Worm (Caenorhabditis elegans) whole organism, L1 larva: ENCODE data around the gene dnj-17.

Experiments
- C16A3.4 ChIP-seq: fragments of 150-350 bp; optimal IDR thresholded peaks from 2 replicates; lab custom pipeline; 2014; ENCODE audit warnings: missing biosample characterization, missing genetic modification characterization
- F16B12.6 ChIP-seq: fragments of 150-350 bp; optimal IDR thresholded peaks from 2 replicates; lab custom pipeline; 2014; ENCODE audit warnings: missing biosample characterization, missing genetic modification characterization
- aly-2 ChIP-seq: fragments of 150-350 bp; optimal IDR thresholded peaks from 2 replicates; lab custom pipeline; 2014; ENCODE audit warnings: missing biosample characterization, missing genetic modification characterization
- ceh-8 ChIP-seq: fragments of 200-800 bp; sonication (Bioruptor generic); optimal IDR thresholded peaks from 2 replicates; lab custom pipeline; 2018; ENCODE audit warnings: mild to moderate bottlenecking, missing genetic modification characterization, moderate library complexity, missing compliant biosample characterization
- ceh-88 ChIP-seq: fragments of 200-800 bp; sonication (Bioruptor generic); IDR thresholded peaks from 2 replicates; pipeline ENCODE4 v1.3.6; 2022; ENCODE audit warnings: missing genetic modification characterization, missing compliant biosample characterization
- dpl-1 ChIP-seq, 3 experiments: fragments of 150-350 bp in 2 of 3; sonication (generic microtip) in 1 of 3; optimal IDR thresholded peaks; 2 replicates each; lab custom pipeline; 2014 to 2017; ENCODE audit warnings: missing biosample characterization in 3 of 3, missing genetic modification characterization in 3 of 3, missing genetic modification reagents in 3 of 3
- dsc-1 ChIP-seq: sonication (generic microtip); optimal IDR thresholded peaks from 2 replicates; lab custom pipeline; 2016; ENCODE audit warnings: mild to moderate bottlenecking, missing genetic modification characterization, missing compliant biosample characterization
- efl-3 ChIP-seq: fragments of 200-800 bp; sonication (Bioruptor generic); optimal IDR thresholded peaks from 2 replicates; lab custom pipeline; 2018; ENCODE audit warnings: mild to moderate bottlenecking, missing genetic modification characterization, missing compliant biosample characterization
- egl-27 ChIP-seq, 2 experiments: fragments of 150-350 bp in 1 of 2; sonication (generic microtip); optimal IDR thresholded peaks; 3 replicates each; lab custom pipeline; 2017 to 2018; ENCODE audit warnings: missing biosample characterization in 2 of 2, missing genetic modification characterization in 2 of 2, missing genetic modification reagents in 2 of 2
- elt-2 ChIP-seq: sonication (generic microtip); optimal IDR thresholded peaks from 2 replicates; lab custom pipeline; 2016; ENCODE audit warnings: missing genetic modification characterization, mild to moderate bottlenecking, inconsistent platforms, missing compliant biosample characterization, missing genetic modification reagents
- fkh-10 ChIP-seq: sonication (generic microtip); optimal IDR thresholded peaks from 2 replicates; lab custom pipeline; 2017; ENCODE audit warnings: missing biosample characterization, missing genetic modification reagents, missing genetic modification characterization
- fkh-4 ChIP-seq: sonication (generic microtip); optimal IDR thresholded peaks from 2 replicates; lab custom pipeline; 2016; ENCODE audit warnings: missing compliant biosample characterization, missing genetic modification characterization, borderline replicate concordance
- hpl-2 ChIP-seq: fragments of 150-350 bp; optimal IDR thresholded peaks from 2 replicates; lab custom pipeline; 2014; ENCODE audit warnings: missing biosample characterization, missing genetic modification reagents, missing genetic modification characterization
- lin-15B ChIP-seq: fragments of 150-350 bp; sonication (generic microtip); optimal IDR thresholded peaks from 3 replicates; lab custom pipeline; 2014; ENCODE audit warnings: missing biosample characterization, missing genetic modification characterization
- lin-39 ChIP-seq: fragments of 150-350 bp; optimal IDR thresholded peaks from 2 replicates; lab custom pipeline; 2014; ENCODE audit warnings: missing biosample characterization, missing genetic modification reagents, missing genetic modification characterization
- lir-3 ChIP-seq: sonication (generic microtip); optimal IDR thresholded peaks from 2 replicates; lab custom pipeline; 2016; ENCODE audit warnings: mild to moderate bottlenecking, missing genetic modification characterization, moderate library complexity, missing compliant biosample characterization; ENCODE audit not compliant: poor library complexity
- mab-9 ChIP-seq: fragments of 200-800 bp; sonication (Bioruptor generic); IDR thresholded peaks from 2 replicates; pipeline ENCODE4 v1.3.6; 2022; ENCODE audit warnings: missing genetic modification reagents, missing genetic modification characterization, missing compliant biosample characterization
- mdl-1 ChIP-seq, 2 experiments: fragments of 150-350 bp; optimal IDR thresholded peaks; 2 replicates each; lab custom pipeline; 2014 to 2017; ENCODE audit warnings: missing biosample characterization in 2 of 2, missing genetic modification characterization in 2 of 2, inconsistent platforms in 1 of 2
- mef-2 ChIP-seq: fragments of 150-350 bp; optimal IDR thresholded peaks from 2 replicates; lab custom pipeline; 2014; ENCODE audit warnings: missing biosample characterization, missing genetic modification characterization
- nhr-11 ChIP-seq: fragments of 150-350 bp; optimal IDR thresholded peaks from 2 replicates; lab custom pipeline; 2014; ENCODE audit warnings: missing biosample characterization, missing genetic modification characterization
- nhr-12 ChIP-seq: sonication (generic microtip); optimal IDR thresholded peaks from 2 replicates; lab custom pipeline; 2017; ENCODE audit warnings: missing biosample characterization, missing genetic modification characterization
- nhr-28 ChIP-seq: fragments of 150-350 bp; optimal IDR thresholded peaks from 2 replicates; lab custom pipeline; 2014; ENCODE audit warnings: missing biosample characterization, missing genetic modification characterization
- nhr-85 ChIP-seq: sonication (generic microtip); peaks from one replicate; lab custom pipeline; 2016; ENCODE audit warnings: missing genetic modification characterization, inconsistent platforms, missing compliant biosample characterization
- nhr-90 ChIP-seq: sonication (generic microtip); optimal IDR thresholded peaks from 2 replicates; lab custom pipeline; 2016; ENCODE audit warnings: mild to moderate bottlenecking, missing genetic modification characterization, missing compliant biosample characterization; ENCODE audit not compliant: poor library complexity
- pqm-1 ChIP-seq: sonication (generic microtip); optimal IDR thresholded peaks from 3 replicates; lab custom pipeline; 2017; ENCODE audit warnings: missing biosample characterization, missing genetic modification characterization
- snpc-4 ChIP-seq: fragments of 150-350 bp; optimal IDR thresholded peaks from 2 replicates; lab custom pipeline; 2014; ENCODE audit warnings: missing biosample characterization, missing genetic modification characterization
- snu-23 ChIP-seq: sonication (generic microtip); optimal IDR thresholded peaks from 2 replicates; lab custom pipeline; 2016; ENCODE audit warnings: missing genetic modification characterization, missing compliant biosample characterization
- sox-4 ChIP-seq: sonication (generic microtip); optimal IDR thresholded peaks from 2 replicates; lab custom pipeline; 2016; ENCODE audit warnings: missing genetic modification characterization, missing compliant biosample characterization
- sup-37 ChIP-seq: fragments of 200-800 bp; sonication (Bioruptor generic); optimal IDR thresholded peaks from 2 replicates; lab custom pipeline; 2018; ENCODE audit warnings: mild to moderate bottlenecking, missing genetic modification characterization, missing compliant biosample characterization
- tbx-2 ChIP-seq: sonication (generic microtip); optimal IDR thresholded peaks from 2 replicates; lab custom pipeline; 2016; ENCODE audit warnings: missing genetic modification characterization, missing compliant biosample characterization
- unc-62 ChIP-seq: fragments of 150-350 bp; optimal IDR thresholded peaks from 2 replicates; lab custom pipeline; 2014; ENCODE audit warnings: missing biosample characterization, missing genetic modification reagents, missing genetic modification characterization
- unc-86 ChIP-seq: sonication (generic microtip); optimal IDR thresholded peaks from 2 replicates; lab custom pipeline; 2016; ENCODE audit warnings: missing genetic modification characterization, missing compliant biosample characterization
- unc-98 ChIP-seq: fragments of 200-800 bp; sonication (Bioruptor generic); IDR thresholded peaks from 2 replicates; pipeline ENCODE4 v1.3.6; 2022; ENCODE audit warnings: missing genetic modification characterization, missing compliant biosample characterization
- vab-15 ChIP-seq: sonication (generic microtip); optimal IDR thresholded peaks from 2 replicates; lab custom pipeline; 2017; ENCODE audit warnings: missing genotype, mild to moderate bottlenecking, missing genetic modification characterization, missing compliant biosample characterization
- zip-4 ChIP-seq: fragments of 200-800 bp; sonication (Bioruptor generic); optimal IDR thresholded peaks from 2 replicates; lab custom pipeline; 2018; ENCODE audit warnings: mild to moderate bottlenecking, missing genetic modification characterization, moderate library complexity, missing compliant biosample characterization
- ztf-11 ChIP-seq, 2 experiments: sonication (generic microtip); optimal IDR thresholded peaks; 2 replicates each; lab custom pipeline; 2016 to 2017; ENCODE audit warnings: missing genetic modification characterization in 2 of 2, missing biosample characterization in 1 of 2, missing compliant biosample characterization in 1 of 2
- ztf-4 ChIP-seq: fragments of 150-350 bp; optimal IDR thresholded peaks from 2 replicates; lab custom pipeline; 2014; ENCODE audit warnings: missing biosample characterization, missing genetic modification characterization

Gene dnj-17

ce11 chrIII:13435570-13435969, 42.4 kb upstream of the dnj-17 start, which contains the start of gene F45G2.8:
F45G2.8 (minus strand) TSS chrIII:13435670.
- TF ChIP-seq snpc-4 (tag; lab: Kevin White, UChicago) (no peak), egl-27 (tag; optimal IDR thresholded peaks at IDR 0.05; lab: Kevin White, UChicago) (no peak), zip-4 (GFP tag; lab: Kevin White, UChicago) (no peak), fkh-4 (tag; lab: Kevin White, UChicago) (no peak), unc-98 (GFP tag; lab: Robert Waterston, UW) (no peak), nhr-90 (tag; lab: Kevin White, UChicago) (no peak), nhr-11 (tag; lab: Kevin White, UChicago) (no peak), tbx-2 (no peak), pqm-1 (tag; lab: Kevin White, UChicago) (no peak), nhr-85 (tag; lab: Kevin White, UChicago) (no peak), ztf-11 (tag; optimal IDR thresholded peaks at IDR 0.05; lab: Kevin White, UChicago) (no peak), vab-15 (tag; lab: Kevin White, UChicago) (no peak), dpl-1 (GFP tag; optimal IDR thresholded peaks at IDR 0.05; lab: Kevin White, UChicago) (no peak), efl-3 (no peak)

ce11 chrIII:13434404-13434803, 41.3 kb upstream of the dnj-17 start, which contains the start of gene F45G2.7:
F45G2.7 (minus strand) TSS chrIII:13434504.
- TF ChIP-seq dsc-1 (tag; lab: Kevin White, UChicago) (no peak), lin-39 (tag; lab: Kevin White, UChicago) (no peak), sox-4 (tag; lab: Kevin White, UChicago) (no peak), hpl-2 (GFP tag; lab: Kevin White, UChicago) (no peak), snu-23 (GFP tag; lab: Kevin White, UChicago) (no peak), tbx-2 (no peak), egl-27 (tag; optimal IDR thresholded peaks at IDR 0.05; lab: Kevin White, UChicago) (no peak), mdl-1 (tag; optimal IDR thresholded peaks at IDR 0.05; lab: Kevin White, UChicago) (no peak)

ce11 chrIII:13430162-13430561, 37.0 kb upstream of the dnj-17 start, which contains the start of gene trf-1:
trf-1 (plus strand) TSS chrIII:13430462.
- TF ChIP-seq nhr-12, result no peak
- no peak for TF ChIP-seq unc-62 (GFP tag; lab: Kevin White, UChicago)
- no peak for TF ChIP-seq unc-86 (tag; lab: Kevin White, UChicago)
- no peak for TF ChIP-seq mab-9 (GFP tag; lab: Robert Waterston, UW)
- no peak for TF ChIP-seq fkh-10 (GFP tag; lab: Kevin White, UChicago)
- no peak for TF ChIP-seq elt-2
- no peak for TF ChIP-seq mef-2
- no peak for TF ChIP-seq aly-2 (tag; lab: Kevin White, UChicago)
- no peak for TF ChIP-seq nhr-28 (tag; lab: Kevin White, UChicago)
- no peak for TF ChIP-seq sox-4 (tag; lab: Kevin White, UChicago)
- no peak for TF ChIP-seq C16A3.4 (tag; lab: Kevin White, UChicago)
- no peak for TF ChIP-seq mdl-1 (tag; optimal IDR thresholded peaks at IDR 0.05; lab: Kevin White, UChicago)
- no peak for TF ChIP-seq ztf-4
- TF ChIP-seq efl-3, result no peak
- no peak for TF ChIP-seq ceh-88 (GFP tag; lab: Robert Waterston, UW)

- TF ChIP-seq nhr-12 (no peak), unc-62 (GFP tag; lab: Kevin White, UChicago) (no peak), ztf-11 (tag; optimal IDR thresholded peaks at IDR 0.05; lab: Kevin White, UChicago) (no peak), lir-3 (tag; lab: Kevin White, UChicago) (no peak), F16B12.6 (tag; lab: Kevin White, UChicago) (no peak), lin-15B (no peak), sup-37 (no peak), ceh-8 (GFP tag; lab: Kevin White, UChicago) (no peak), pqm-1 (tag; lab: Kevin White, UChicago) (no peak)
These were observed 36.5 kb upstream of the dnj-17 start, which contains the start of gene bli-5 for ce11 chrIII:13429668-13430067. bli-5 (minus strand) TSS chrIII:13429768.
